Worm (Caenorhabditis elegans): ENCODE measurements around the gene dhhc-1.

Gene dhhc-1

DNA sequence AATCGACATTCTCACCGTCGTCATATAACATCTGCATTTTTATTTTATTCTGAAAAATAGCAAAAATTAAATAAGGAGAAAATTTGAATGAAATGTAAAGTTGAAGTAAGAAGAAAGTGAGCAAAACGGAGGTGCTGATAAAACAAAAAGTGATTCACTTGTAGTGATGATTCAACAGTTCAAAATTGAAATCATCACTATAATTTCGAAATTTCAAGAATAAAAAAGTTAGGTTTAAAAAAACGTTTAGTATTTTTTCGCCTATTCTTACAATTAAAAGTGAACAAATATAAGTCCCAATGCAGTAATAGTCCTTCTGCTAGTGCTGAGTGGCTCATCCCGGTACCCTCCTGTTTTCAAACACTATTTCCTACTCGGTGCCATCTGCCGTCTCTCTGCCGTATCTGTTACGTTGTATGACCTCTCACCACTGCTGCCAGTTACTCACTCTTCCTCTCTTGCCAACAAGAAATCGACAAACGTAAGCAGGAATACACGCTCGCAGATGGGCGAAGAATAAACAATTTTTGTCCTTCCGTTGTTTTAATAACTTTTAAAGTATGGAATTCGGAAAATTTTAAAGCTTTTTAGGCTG, at the start of gene dhhc-1:
dhhc-1 (minus strand) TSS at position 51 of the 595 bp plus-strand sequence.
- TF ChIP-seq gmeb-1 (tag; optimal IDR thresholded peaks at IDR 0.05) (no peak), alr-1 (tag; optimal IDR thresholded peaks at IDR 0.05) (no peak), aly-2 (tag; optimal IDR thresholded peaks at IDR 0.05) (no peak), mbf-1 (tag; optimal IDR thresholded peaks at IDR 0.05) (no peak), unc-62 (GFP tag; optimal IDR thresholded peaks at IDR 0.05) (no peak), nhr-10 (tag; optimal IDR thresholded peaks at IDR 0.05) (no peak), mdl-1 (tag; optimal IDR thresholded peaks at IDR 0.05) (no peak), ceh-16 (tag; optimal IDR thresholded peaks at IDR 0.05) (no peak), lsy-2 (tag; optimal IDR thresholded peaks at IDR 0.05) (peak in 1 of 2 experiments; percentile 43), nhr-25 (tag; optimal IDR thresholded peaks at IDR 0.05) (no peak), zag-1 (tag; optimal IDR thresholded peaks at IDR 0.05) (no peak), elt-3 (tag; optimal IDR thresholded peaks at IDR 0.05) (no peak), ztf-11 (tag; optimal IDR thresholded peaks at IDR 0.05) (no peak), nhr-11 (tag; optimal IDR thresholded peaks at IDR 0.05) (no peak), blmp-1 (tag; optimal IDR thresholded peaks at IDR 0.05; ENCODE audit: insufficient read depth) (no peak), unc-39 (tag; optimal IDR thresholded peaks at IDR 0.05) (no peak), nhr-6 (tag; optimal IDR thresholded peaks at IDR 0.05) (no peak), F13H6.1 (tag; optimal IDR thresholded peaks at IDR 0.05) (peak; percentile 68), lin-11 (tag; optimal IDR thresholded peaks at IDR 0.05) (peak; percentile 29), nhr-129 (tag; optimal IDR thresholded peaks at IDR 0.05) (peak; percentile 74), unc-55 (GFP tag; optimal IDR thresholded peaks at IDR 0.05) (peak; percentile 59), ZK546.5 (tag; optimal IDR thresholded peaks at IDR 0.05) (no peak), egl-27 (tag; optimal IDR thresholded peaks at IDR 0.05) (no peak), snpc-4 (tag; optimal IDR thresholded peaks at IDR 0.05) (peak; percentile 40), skn-1 (tag; optimal IDR thresholded peaks at IDR 0.05) (no peak), fos-1 (tag; optimal IDR thresholded peaks at IDR 0.05) (peak; percentile 90), C34F6.9 (tag; optimal IDR thresholded peaks at IDR 0.05) (peak; percentile 48), crh-2 (tag; optimal IDR thresholded peaks at IDR 0.05) (peak; percentile 57), R02D3.7 (tag; optimal IDR thresholded peaks at IDR 0.05) (no peak), nhr-77 (tag; optimal IDR thresholded peaks at IDR 0.05) (no peak), sma-9 (GFP tag; optimal IDR thresholded peaks at IDR 0.05) (peak; percentile 60), sma-9 (tag; optimal IDR thresholded peaks at IDR 0.05) (no peak), ztf-1 (GFP tag; conservative IDR thresholded peaks at IDR 0.05) (no peak), nhr-23 (tag; optimal IDR thresholded peaks at IDR 0.05) (no peak), nhr-237 (tag; optimal IDR thresholded peaks at IDR 0.05) (no peak), sma-3 (GFP tag; optimal IDR thresholded peaks at IDR 0.05) (no peak), nhr-12 (tag; optimal IDR thresholded peaks at IDR 0.05) (no peak), Y55F3AM.14 (GFP tag; optimal IDR thresholded peaks at IDR 0.05) (no peak), ztf-4 (tag; optimal IDR thresholded peaks at IDR 0.05) (no peak), elt-1 (tag; optimal IDR thresholded peaks at IDR 0.05) (no peak), peb-1 (tag; optimal IDR thresholded peaks at IDR 0.05) (no peak), mab-5 (tag; optimal IDR thresholded peaks at IDR 0.05) (no peak), ceh-82 (tag; optimal IDR thresholded peaks at IDR 0.05) (no peak), dmd-4 (tag; optimal IDR thresholded peaks at IDR 0.05) (no peak), lin-39 (tag; optimal IDR thresholded peaks at IDR 0.05) (no peak), lin-13 (GFP tag; optimal IDR thresholded peaks at IDR 0.05) (no peak), nhr-21 (tag; optimal IDR thresholded peaks at IDR 0.05) (no peak), sem-4 (tag; optimal IDR thresholded peaks at IDR 0.05) (peak; percentile 34), ama-1 (optimal IDR thresholded peaks at IDR 0.05) (no peak)

Data from whole organism, L2 larva.